Worm (Caenorhabditis elegans) whole organism, L4/young adult: ENCODE measurements around the gene Y54G2A.48.
"Not testable (repeated sequence)": the region's sequence is repeated elsewhere in the genome, so short reads cannot be mapped to it uniquely, and the experiment has no call there.

ENCODE experiments used
- W03F9.2 ChIP-seq: fragments of 150-350 bp; optimal IDR thresholded peaks from 2 replicates; lab custom pipeline; 2014; ENCODE audit warnings: missing biosample characterization, missing genetic modification characterization
- dao-5 ChIP-seq: sonication (generic microtip); optimal IDR thresholded peaks from 2 replicates; lab custom pipeline; 2016; ENCODE audit warnings: missing genotype, missing genetic modification characterization, moderate library complexity, missing compliant biosample characterization
- him-1 ChIP-seq: sonication (generic microtip); optimal IDR thresholded peaks from 2 replicates; lab custom pipeline; 2016; ENCODE audit warnings: missing genotype, missing genetic modification reagents, missing genetic modification characterization, missing compliant biosample characterization

Y54G2A.48 gene

DNA sequence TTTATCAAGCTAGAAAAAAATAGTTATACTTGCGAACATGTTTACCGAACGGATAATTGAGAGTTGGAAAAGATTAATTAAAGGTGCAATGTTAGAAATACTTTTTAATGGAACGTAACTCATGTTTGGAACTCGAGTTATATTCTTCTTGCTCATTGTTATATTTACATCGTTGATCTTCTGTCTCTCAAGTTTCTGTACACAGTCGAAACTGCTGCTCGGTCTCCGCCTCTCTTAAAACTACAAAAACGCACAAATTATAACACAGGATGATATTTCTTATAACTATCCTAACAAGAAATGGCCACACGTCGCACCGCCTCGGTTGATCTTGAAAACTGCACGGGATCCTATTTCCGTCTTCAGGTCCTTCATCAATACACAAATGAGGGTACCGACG, 2.0 kb upstream of the Y54G2A.48 start, which contains the start of gene pudl-2:
Gene pudl-2 (plus strand): TSS at position 301 of the 400 bp plus-strand sequence.
- TF ChIP-seq him-1 (tag; lab: Kevin White, UChicago) = no peak

DNA sequence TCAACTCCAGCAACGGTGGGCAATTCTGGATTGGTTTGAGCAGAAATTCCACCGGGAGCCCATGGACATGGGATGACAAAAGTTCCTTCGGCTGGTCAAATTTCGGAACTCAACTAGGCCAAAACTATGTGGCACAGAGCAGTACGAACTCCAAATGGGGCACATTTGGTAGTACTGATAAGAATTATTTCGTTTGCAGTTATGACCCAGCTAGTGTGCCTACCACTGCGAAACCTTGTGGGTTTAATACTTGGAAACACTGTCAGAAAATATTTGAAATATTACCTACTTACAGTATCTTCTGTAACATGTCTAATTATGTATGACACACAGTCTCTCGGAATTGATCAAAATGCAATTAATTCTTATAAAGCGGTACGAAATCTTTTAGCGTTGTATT, 6.2 kb downstream of the Y54G2A.48 start:
- TF ChIP-seq dao-5 (tag; lab: Kevin White, UChicago) = no peak
- TF ChIP-seq W03F9.2 (tag; lab: Kevin White, UChicago) = no peak
- no peak for TF ChIP-seq him-1 (tag; lab: Kevin White, UChicago)

DNA sequence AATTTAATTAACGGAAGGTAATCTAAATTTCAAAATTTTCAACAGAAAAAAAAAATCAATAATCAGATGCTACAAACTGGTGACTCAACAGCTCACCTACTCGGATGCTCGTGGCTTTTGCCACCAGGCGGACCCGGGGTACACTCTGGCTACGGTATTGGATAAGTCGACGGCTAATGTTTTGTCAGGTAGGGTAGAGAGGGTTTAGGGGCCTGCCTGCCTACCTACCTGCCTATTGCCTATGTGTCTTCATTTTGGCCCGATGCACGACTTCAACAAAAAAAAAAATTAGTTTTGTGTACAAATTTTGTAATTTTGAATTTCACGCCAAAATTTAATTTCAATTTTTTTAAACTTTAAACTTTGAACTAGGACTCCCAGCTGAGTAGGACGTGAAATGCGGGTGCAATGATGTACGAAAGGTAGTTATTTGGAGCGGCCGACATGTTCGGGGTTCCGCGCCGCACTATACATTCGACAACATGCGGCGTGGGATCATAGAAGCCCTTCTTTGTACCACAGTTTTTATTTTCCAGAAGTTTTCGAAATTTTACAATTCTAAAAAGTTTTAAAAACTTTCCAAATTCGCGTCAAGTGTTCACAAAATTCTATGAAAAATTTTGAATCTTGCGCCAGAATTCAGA, 6.9 kb downstream of the Y54G2A.48 start:
- TF ChIP-seq dao-5 (tag; lab: Kevin White, UChicago) (no peak), W03F9.2 (tag; lab: Kevin White, UChicago) (no peak), him-1 (tag; lab: Kevin White, UChicago) (no peak)

DNA sequence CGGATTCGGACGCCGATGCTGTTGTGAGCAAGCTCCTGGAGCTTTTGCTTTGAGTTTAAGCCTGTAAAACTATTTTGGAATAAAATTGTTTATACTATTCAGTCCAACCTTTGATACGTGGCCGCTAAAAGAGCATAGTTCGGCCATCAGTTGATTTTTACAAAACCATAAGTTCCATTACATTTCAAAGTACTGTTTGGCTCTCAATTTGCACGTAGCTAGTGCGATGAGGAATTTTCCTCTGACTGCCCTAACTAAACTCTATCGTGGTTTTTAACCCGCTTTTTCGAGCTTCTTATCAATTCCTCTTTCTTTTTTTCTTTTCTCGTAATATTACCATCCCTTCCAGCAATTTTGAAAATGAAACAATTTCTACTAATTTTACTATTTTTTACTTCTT, 9.0 kb downstream of the Y54G2A.48 start, which contains the start of gene clec-80:
Gene clec-80 (plus strand): TSS at position 301 of the 400 bp plus-strand sequence.
- TF ChIP-seq dao-5 (tag; lab: Kevin White, UChicago) = no peak
- TF ChIP-seq him-1 (tag; lab: Kevin White, UChicago) = no peak
- TF ChIP-seq W03F9.2 (tag; lab: Kevin White, UChicago) = no peak

DNA sequence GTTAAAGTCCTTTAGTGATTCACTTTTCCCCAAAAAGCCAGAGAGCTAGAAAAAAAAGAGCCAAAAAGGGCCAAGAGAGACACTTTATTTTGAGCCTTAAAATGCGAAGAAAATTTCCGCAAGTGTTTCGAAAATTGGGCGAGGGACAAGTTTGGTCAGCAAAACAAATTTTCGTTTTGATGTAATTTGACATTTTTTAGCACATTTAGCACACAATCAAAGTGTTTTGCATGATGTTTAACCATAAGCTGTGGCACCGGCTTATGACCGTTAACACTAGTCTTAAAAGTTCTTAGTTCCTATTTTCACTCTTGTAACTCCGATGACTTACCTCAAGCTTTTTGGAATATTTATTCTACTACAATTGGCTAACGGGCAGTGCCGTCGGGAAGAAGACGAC, 12.1 kb downstream of the Y54G2A.48 start, which contains the start of gene Y54G2A.37:
Gene Y54G2A.37 (plus strand): TSS at position 301 of the 400 bp plus-strand sequence.
- TF ChIP-seq dao-5 (tag; lab: Kevin White, UChicago) (no peak), him-1 (tag; lab: Kevin White, UChicago) (no peak), W03F9.2 (tag; lab: Kevin White, UChicago) (no peak)

DNA sequence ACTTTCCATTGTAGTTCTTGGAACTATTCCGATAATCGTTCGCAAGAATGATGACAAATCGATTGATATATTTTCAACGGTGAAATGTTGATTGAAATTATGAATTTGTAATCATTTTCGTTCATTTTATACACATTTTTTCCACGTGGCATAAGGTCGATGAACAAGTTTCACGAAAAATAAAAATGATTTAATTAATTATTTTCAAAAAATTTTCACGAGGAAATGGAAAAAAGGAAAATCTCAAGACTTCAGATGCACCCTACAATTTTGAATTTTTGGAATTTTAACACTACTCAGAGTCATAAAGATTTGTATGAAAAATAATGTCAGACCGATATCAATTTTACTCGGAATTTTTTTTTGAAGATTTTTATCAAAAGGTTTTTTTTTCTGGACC, 12.9 kb downstream of the Y54G2A.48 start, which contains the start of gene Y54G2A.13:
Gene Y54G2A.13 (minus strand): TSS at position 101 of the 400 bp plus-strand sequence.
- TF ChIP-seq W03F9.2 (tag; lab: Kevin White, UChicago) = no peak
- no peak for TF ChIP-seq him-1 (tag; lab: Kevin White, UChicago)
- TF ChIP-seq dao-5 (tag; lab: Kevin White, UChicago) = no peak

DNA sequence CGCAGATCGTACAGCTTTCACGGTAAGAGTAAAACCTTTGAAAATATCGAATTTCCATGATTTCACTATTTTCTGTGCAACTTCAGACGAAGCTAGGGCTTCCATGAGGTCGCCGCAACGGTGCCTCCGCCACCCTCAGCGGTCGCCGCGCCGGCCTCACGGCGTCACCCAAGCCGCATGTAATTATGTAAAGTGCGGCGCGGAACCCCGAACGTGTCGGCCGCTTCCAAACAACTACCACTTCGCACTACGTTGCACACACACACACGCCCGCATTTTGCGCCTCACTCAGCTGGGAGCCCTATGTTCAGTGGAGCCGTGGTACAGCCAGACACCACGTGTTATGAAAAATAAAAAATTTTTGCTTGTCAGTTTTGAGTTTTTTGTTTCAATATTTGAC, 15.4 kb downstream of the Y54G2A.48 start:
- TF ChIP-seq dao-5 (tag; lab: Kevin White, UChicago) (no peak), him-1 (tag; lab: Kevin White, UChicago) (no peak), W03F9.2 (tag; lab: Kevin White, UChicago) (no peak)

DNA sequence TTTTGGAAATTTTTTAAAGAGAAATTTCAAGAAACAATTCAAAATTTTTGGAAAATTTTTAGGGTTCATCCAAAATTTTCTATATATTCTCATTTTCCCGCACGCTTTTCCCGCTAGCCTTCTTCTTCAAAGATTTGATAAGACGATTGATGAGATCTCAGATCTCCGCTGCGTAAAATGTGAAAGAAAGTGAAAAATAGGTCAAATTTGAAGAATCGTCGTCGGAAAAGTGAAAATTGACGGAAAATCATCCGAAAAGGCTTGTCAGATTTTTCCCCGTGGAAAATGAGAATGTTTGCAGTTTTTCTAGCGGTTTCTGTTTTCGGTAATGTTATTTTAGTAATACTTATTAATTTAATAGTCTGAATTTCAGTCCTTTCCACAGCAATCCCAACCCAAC, 23.3 kb downstream of the Y54G2A.48 start, which contains the start of gene Y54G2A.76:
Gene Y54G2A.76 (plus strand): TSS at position 203 of the 400 bp plus-strand sequence.
- TF ChIP-seq W03F9.2 (tag; lab: Kevin White, UChicago) (no peak), him-1 (tag; lab: Kevin White, UChicago) (no peak), dao-5 (tag; lab: Kevin White, UChicago) (no peak)

DNA sequence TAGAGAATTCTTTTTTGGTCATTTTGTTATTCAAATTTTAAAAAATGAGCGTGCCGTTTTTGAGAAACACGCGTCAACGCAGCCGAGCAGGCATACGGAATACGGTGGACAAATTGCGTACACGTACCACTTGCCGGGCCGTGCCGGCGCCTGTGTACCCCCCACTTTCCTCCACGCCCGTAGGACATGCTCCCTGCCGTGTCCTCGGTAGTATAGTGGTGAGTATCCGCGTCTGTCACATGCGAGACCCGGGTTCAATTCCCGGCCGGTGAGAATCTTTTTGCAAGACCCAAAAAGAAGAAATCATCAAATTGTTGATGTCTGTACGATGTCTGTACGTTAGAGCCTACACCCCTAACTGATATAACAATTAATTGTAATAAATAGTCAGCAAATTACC, 24.3 kb downstream of the Y54G2A.48 start:
- TF ChIP-seq dao-5 (tag; lab: Kevin White, UChicago) (no peak), W03F9.2 (tag; lab: Kevin White, UChicago) (no peak), him-1 (tag; lab: Kevin White, UChicago) (no peak)

DNA sequence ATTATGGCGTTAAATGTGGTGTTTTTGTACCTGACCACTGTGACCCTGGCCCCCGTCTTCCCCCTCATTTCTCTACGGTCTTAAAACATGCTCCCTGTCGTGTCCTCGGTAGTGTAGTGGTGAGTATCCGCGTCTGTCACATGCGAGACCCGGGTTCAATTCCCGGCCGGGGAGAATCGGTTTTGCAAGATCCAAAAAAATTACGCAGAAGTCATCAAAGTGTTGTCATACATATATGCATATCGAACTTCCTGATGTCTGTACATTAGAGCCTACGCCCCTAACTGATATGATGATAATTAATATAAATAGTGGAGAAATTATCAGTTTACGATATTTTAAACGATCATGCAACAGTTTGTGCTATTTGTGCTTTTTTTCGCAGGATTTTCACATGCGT, 27.0 kb downstream of the Y54G2A.48 start, which contains the start of gene Y54G2A.45:
Gene Y54G2A.45 (plus strand): TSS at position 333 of the 400 bp plus-strand sequence.
- TF ChIP-seq dao-5 (tag; lab: Kevin White, UChicago) = peak; percentile 65
- TF ChIP-seq him-1 (tag; lab: Kevin White, UChicago) = peak; percentile 1
- peak; percentile 71 for TF ChIP-seq W03F9.2 (tag; lab: Kevin White, UChicago)

DNA sequence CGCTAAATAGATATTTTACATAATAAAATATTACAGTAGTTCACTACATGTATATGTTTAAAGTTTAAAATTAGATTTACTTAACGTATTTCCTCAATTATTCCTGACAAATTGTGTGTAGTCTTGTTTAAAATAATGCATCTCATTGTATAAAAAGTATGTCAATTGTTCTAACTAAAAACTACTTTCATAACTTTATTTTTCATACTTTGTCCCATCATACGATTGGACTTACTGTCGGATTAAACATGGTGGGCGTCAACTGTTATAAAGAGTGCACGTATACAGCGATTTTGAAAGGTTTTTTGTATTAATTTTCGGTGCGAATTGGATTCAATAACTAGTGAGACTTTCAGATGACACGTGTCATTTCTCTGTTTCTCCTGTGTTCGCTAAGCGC, 28.8 kb downstream of the Y54G2A.48 start, which contains the start of gene Y54G2A.32:
Gene Y54G2A.32 (plus strand): TSS at position 301 of the 400 bp plus-strand sequence.
- TF ChIP-seq dao-5 (tag; lab: Kevin White, UChicago) = no peak
- no peak for TF ChIP-seq him-1 (tag; lab: Kevin White, UChicago)
- no peak for TF ChIP-seq W03F9.2 (tag; lab: Kevin White, UChicago)

DNA sequence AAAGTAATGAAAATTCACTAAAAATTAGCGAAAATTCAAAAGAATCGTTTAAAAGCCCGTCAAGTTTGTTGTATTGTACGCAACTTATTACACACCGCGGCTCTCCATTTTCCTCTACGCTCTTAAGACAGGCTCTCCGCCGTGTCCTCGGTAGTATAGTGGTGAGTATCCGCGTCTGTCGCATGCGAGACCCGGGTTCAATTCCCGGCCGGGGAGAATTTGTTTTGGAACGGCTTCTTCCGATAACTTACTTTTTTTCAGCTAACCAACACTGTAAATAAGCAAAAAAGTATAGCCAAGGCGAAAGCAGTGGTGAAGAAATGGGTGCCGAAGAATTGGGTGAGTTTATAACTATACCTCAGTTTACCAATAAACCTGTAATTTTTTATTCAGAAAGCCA, 30.3 kb downstream of the Y54G2A.48 start:
- no peak for TF ChIP-seq him-1 (tag; lab: Kevin White, UChicago)
- TF ChIP-seq dao-5 (tag; lab: Kevin White, UChicago) = no peak
- no peak for TF ChIP-seq W03F9.2 (tag; lab: Kevin White, UChicago)

DNA sequence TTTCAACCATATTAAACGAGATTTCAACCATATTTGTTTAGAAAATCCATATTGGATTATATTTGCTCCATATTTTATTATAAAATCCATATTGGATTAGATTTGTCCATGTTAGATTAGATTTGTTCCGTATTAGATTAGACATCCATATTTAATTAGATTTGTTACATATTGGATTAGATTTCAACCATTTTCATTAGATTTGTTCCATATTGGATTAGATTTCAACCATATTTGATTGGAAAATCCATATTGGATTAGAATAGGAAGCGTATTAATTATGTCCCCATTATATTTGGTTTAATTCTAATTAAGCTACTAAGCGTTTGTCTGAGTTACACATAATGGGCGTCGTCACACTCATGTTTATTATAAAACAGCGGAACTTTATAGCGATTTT, 30.9 kb downstream of the Y54G2A.48 start, which contains the start of gene Y54G2A.44:
Gene Y54G2A.44 (plus strand): TSS at position 301 of the 400 bp plus-strand sequence.
- TF ChIP-seq W03F9.2, him-1, dao-5 (tag; lab: Kevin White, UChicago): not testable (repeated sequence)
